Worm (Caenorhabditis elegans) whole organism, young adult: Measurements from ENCODE around the gene Y43C5A.2.

Experiments
- F52B5.7 ChIP-seq: sonication (generic microtip); optimal IDR thresholded peaks from 2 replicates; lab custom pipeline; 2016; ENCODE audit warnings: mild to moderate bottlenecking, missing genetic modification characterization, missing compliant biosample characterization
- F57C9.4 ChIP-seq: sonication (generic microtip); optimal IDR thresholded peaks from 2 replicates; lab custom pipeline; 2017; ENCODE audit warnings: mild to moderate bottlenecking, missing genetic modification characterization, missing compliant biosample characterization
- ceh-40 ChIP-seq: fragments of 200-800 bp; sonication (Bioruptor generic); IDR thresholded peaks from 2 replicates; pipeline ENCODE4 v1.3.6; 2022; ENCODE audit warnings: missing genetic modification characterization, missing compliant biosample characterization
- ceh-58 ChIP-seq: fragments of 200-800 bp; sonication (Bioruptor generic); IDR thresholded peaks from 2 replicates; pipeline ENCODE4 v1.3.6; 2022; ENCODE audit warnings: missing genetic modification characterization, missing compliant biosample characterization
- dox-1 ChIP-seq: fragments of 200-800 bp; sonication (Bioruptor generic); IDR thresholded peaks from 2 replicates; pipeline ENCODE4 v1.3.6; 2022; ENCODE audit warnings: missing genetic modification reagents, missing genetic modification characterization, missing compliant biosample characterization
- hmg-1.2 ChIP-seq: fragments of 200-800 bp; sonication (Bioruptor generic); IDR thresholded peaks from 2 replicates; pipeline ENCODE4 v1.3.6; 2022; ENCODE audit warnings: missing genetic modification reagents, missing genetic modification characterization, missing compliant biosample characterization
- lag-1 ChIP-seq: fragments of 200-800 bp; sonication (Bioruptor generic); IDR thresholded peaks from 2 replicates; pipeline ENCODE4 v1.3.6; 2022; ENCODE audit warnings: missing genetic modification reagents, missing genetic modification characterization, missing compliant biosample characterization
- let-526 ChIP-seq: fragments of 200-800 bp; sonication (Bioruptor generic); IDR thresholded peaks from 2 replicates; pipeline ENCODE4 v1.3.6; 2022; ENCODE audit warnings: missing genetic modification reagents, missing genetic modification characterization, missing compliant biosample characterization
- lin-54 ChIP-seq: fragments of 200-800 bp; sonication (Bioruptor generic); optimal IDR thresholded peaks from 2 replicates; lab custom pipeline; 2018; ENCODE audit warnings: mild to moderate bottlenecking, missing genetic modification characterization, missing compliant biosample characterization
- lsy-27 ChIP-seq: sonication (generic microtip); optimal IDR thresholded peaks from 2 replicates; lab custom pipeline; 2017; ENCODE audit warnings: missing genetic modification characterization, mild to moderate bottlenecking, missing compliant biosample characterization, antibody characterized with exemption, missing genotype, borderline replicate concordance; ENCODE audit not compliant: insufficient read depth
- mes-4 ChIP-seq: sonication (generic microtip); optimal IDR thresholded peaks from 2 replicates; lab custom pipeline; 2016; ENCODE audit warnings: missing genotype, missing genetic modification characterization, missing compliant biosample characterization
- mxl-1 ChIP-seq: sonication (generic microtip); optimal IDR thresholded peaks from 2 replicates; lab custom pipeline; 2016; ENCODE audit warnings: missing genetic modification characterization, missing compliant biosample characterization
- pha-4 ChIP-seq: fragments of 150-350 bp; sonication (generic microtip); optimal IDR thresholded peaks from 2 replicates; lab custom pipeline; 2014; ENCODE audit warnings: missing biosample characterization, missing genetic modification reagents, missing genetic modification characterization
- unc-130 ChIP-seq: sonication (generic microtip); optimal IDR thresholded peaks from 2 replicates; lab custom pipeline; 2016; ENCODE audit warnings: missing genetic modification reagents, missing genetic modification characterization, missing compliant biosample characterization

- no peak for TF ChIP-seq hmg-1.2 (GFP tag; lab: Robert Waterston, UW)
- TF ChIP-seq lag-1 (GFP tag; lab: Robert Waterston, UW), result no peak
- no peak for TF ChIP-seq F57C9.4 (tag; lab: Kevin White, UChicago)
- no peak for TF ChIP-seq dox-1
- TF ChIP-seq lsy-27 (tag; lab: Kevin White, UChicago), result no peak
- TF ChIP-seq lin-54, result no peak
- TF ChIP-seq ceh-58 (GFP tag; lab: Robert Waterston, UW), result no peak
- TF ChIP-seq unc-130 (GFP tag; lab: Kevin White, UChicago), result no peak
- TF ChIP-seq F52B5.7 (tag; lab: Kevin White, UChicago), result no peak
- no peak for TF ChIP-seq ceh-40 (GFP tag; lab: Robert Waterston, UW)
- TF ChIP-seq let-526 (GFP tag; lab: Robert Waterston, UW), result no peak
- TF ChIP-seq pha-4 (tag; lab: Kevin White, UChicago), result no peak
- TF ChIP-seq mxl-1 (tag; lab: Kevin White, UChicago), result no peak
- no peak for TF ChIP-seq mes-4
Measured at ce11 chrIV:10310329-10310728, 40.6 kb downstream of the Y43C5A.2 start, which contains the start of gene R09E10.8.
